Fruit fly (Drosophila melanogaster) whole organism: ENCODE data around the gene tsh.

ENCODE experiments used
- CG8478 ChIP-seq: fragments of >200 bp; optimal IDR thresholded peaks from 2 replicates; lab custom pipeline; 2018; ENCODE audit warnings: inconsistent platforms
- Dll ChIP-seq: fragments of >200 bp; optimal IDR thresholded peaks from 2 replicates; lab custom pipeline; 2017
- EcR ChIP-seq, 2 experiments: fragments of >200 bp; optimal IDR thresholded peaks; 2 replicates each; lab custom pipeline; 2017; ENCODE audit warnings: missing biosample characterization in 2 of 2, missing genetic modification characterization in 2 of 2, missing genetic modification reagents in 2 of 2
- pan ChIP-seq: fragments of >200 bp; optimal IDR thresholded peaks from 2 replicates; lab custom pipeline; 2017
- psq ChIP-seq: fragments of >200 bp; optimal IDR thresholded peaks from 2 replicates; lab custom pipeline; 2017
- usp ChIP-seq: fragments of >200 bp; optimal IDR thresholded peaks from 2 replicates; lab custom pipeline; 2017; ENCODE audit warnings: missing biosample characterization, missing genetic modification characterization, mixed read lengths

dm6 chr2L:21783965-21784364 is 44.4 kb upstream of the tsh start, which contains the start of gene CG11630:
- no peak for TF ChIP-seq Dll
- no peak for TF ChIP-seq pan (lab: Kevin White, UChicago)
- TF ChIP-seq psq (lab: Kevin White, UChicago) = no peak
- no peak for TF ChIP-seq usp (GFP tag; lab: Kevin White, UChicago)
- TF ChIP-seq CG8478 (lab: Kevin White, UChicago) = no peak
- no peak for TF ChIP-seq EcR (GFP tag; optimal IDR thresholded peaks at IDR 0.05; lab: Kevin White, UChicago)
